Worm (Caenorhabditis elegans): ENCODE data around the gene fbxa-55.

fbxa-55 gene

DNA sequence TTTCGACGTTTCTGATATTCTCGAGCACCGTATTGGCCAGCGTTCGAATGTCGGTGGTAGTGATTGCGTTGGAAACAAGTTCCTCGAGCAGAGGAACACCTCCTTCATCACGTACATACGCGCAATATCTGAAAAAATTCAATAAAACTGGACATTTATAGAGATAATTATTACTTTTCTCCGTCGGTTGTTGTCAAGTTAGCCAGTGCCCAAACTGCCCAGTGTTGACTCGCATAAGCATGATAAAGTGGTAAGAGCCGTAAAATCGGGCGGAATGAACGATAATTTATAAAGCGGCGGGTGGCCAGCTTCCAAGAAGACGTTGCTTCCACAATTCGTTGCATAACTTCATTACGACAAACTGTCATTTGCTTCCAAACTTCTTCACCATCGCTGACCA, 52.3 kb downstream of the fbxa-55 start:
- TF ChIP-seq sea-2 (GFP tag; optimal IDR thresholded peaks at IDR 0.05) (no peak), elt-3 (tag; optimal IDR thresholded peaks at IDR 0.05) (no peak), fos-1 (tag; optimal IDR thresholded peaks at IDR 0.05) (no peak), nhr-67 (tag; optimal IDR thresholded peaks at IDR 0.05) (no peak), nfya-1 (tag; optimal IDR thresholded peaks at IDR 0.05; ENCODE audit: insufficient read depth) (no peak), lsy-12 (tag; optimal IDR thresholded peaks at IDR 0.05) (no peak), mdl-1 (tag; optimal IDR thresholded peaks at IDR 0.05) (no peak), R02D3.7 (tag; optimal IDR thresholded peaks at IDR 0.05) (no peak), elt-2 (tag; optimal IDR thresholded peaks at IDR 0.05) (no peak), ztf-4 (tag; optimal IDR thresholded peaks at IDR 0.05) (no peak), zag-1 (tag; optimal IDR thresholded peaks at IDR 0.05) (no peak), fkh-10 (GFP tag; optimal IDR thresholded peaks at IDR 0.05) (no peak), eor-1 (tag; optimal IDR thresholded peaks at IDR 0.05) (no peak), jun-1 (tag; optimal IDR thresholded peaks at IDR 0.05) (no peak), nhr-23 (tag; optimal IDR thresholded peaks at IDR 0.05) (no peak)

All from whole organism, L3 larva.